Worm (Caenorhabditis elegans): ENCODE data around the gene drr-2.

Gene drr-2

DNA sequence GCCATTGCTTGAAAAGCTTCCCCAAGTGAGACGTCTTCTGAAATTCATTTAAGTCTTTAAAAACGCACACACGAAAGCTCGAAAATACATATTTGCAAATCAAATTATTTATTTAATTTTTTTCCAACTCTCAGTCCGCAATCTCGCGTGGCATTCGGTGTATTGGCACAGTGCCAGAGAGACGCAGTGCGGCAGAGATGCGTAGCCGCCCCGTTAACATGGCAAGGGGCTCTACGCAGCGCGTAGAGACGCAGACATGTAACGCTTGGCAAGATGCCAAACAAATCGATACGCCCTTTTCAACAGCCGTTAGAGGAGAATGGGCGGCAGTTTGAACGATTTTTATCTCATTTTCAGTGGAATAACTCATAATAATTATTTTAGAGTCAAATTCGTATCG lies at the start of gene drr-2, which contains the start of gene set-16:
TSS of gene drr-2 (minus strand) at position 37 of the 400 bp plus-strand sequence.
TSS of gene set-16 (plus strand) at position 383 of the 400 bp plus-strand sequence.
- peak; percentile 42 for TF ChIP-seq unc-62 (GFP tag; optimal IDR thresholded peaks at IDR 0.05)

DNA sequence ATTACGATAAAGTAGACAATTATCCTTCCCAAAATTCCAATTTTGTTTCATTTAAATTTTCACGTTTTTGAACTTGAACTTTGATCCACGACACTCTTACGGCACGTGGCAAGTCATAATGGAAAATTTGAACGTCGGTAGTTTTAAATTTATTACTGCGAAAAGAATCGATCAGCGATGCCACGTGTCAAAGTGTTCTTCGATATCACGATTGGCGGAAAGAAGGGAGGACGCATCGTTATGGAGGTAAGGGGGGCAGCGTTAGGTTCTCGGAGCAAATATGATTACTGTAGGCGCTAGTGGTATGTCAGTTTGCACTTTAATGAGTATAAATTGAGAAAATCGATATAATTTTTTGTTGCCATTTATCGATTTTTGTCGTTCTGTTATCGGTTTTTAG lies 49.2 kb upstream of the drr-2 start, which contains the start of gene cyn-2:
TSS of gene cyn-2 (plus strand) at position 114 of the 400 bp plus-strand sequence.
- no peak for TF ChIP-seq unc-62 (GFP tag; optimal IDR thresholded peaks at IDR 0.05)

DNA sequence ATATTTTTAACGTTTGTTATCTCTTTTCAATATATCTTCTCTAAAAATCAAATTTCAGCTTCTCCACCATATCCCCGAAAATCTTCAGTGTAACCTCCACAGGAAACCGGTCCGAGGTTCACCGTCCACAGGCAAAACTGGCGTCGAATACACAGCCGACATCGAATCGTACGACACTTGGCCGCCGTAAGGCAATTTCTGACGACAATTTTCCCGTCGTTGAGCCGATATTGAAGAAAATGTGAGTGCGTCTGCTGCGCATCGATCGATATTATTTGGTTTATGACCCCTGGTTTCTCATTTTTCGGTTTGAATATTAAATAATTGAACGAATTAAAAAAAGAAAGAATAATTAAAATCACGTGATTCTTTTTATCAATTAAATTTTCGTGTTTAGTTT lies 43.8 kb upstream of the drr-2 start, which contains the start of gene cul-2:
TSS of gene cul-2 (plus strand) at position 59 of the 400 bp plus-strand sequence.
- no peak for TF ChIP-seq unc-62 (GFP tag; optimal IDR thresholded peaks at IDR 0.05)

DNA sequence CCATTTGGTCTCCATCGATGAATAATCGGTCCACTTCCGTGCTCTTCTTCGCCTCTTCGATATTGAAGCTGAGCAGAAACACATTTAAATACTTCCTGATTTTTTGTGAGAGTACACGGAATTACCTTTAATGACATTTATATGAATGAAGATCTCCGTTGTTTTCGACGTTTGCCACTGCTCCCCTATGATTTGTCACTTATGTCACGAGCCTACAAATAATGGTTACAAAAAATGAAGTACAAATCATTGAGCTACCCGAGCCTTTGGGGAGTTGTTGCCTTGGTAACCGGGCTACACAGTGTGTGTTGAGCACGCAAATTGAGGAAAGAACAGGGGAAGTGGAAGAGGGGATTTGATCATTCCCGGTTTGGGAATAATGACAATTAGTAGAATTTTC lies 42.9 kb upstream of the drr-2 start, which contains the start of gene dyf-2:
TSS of gene dyf-2 (minus strand) at position 137 of the 400 bp plus-strand sequence.
- TF ChIP-seq unc-62 (GFP tag; optimal IDR thresholded peaks at IDR 0.05): no peak

DNA sequence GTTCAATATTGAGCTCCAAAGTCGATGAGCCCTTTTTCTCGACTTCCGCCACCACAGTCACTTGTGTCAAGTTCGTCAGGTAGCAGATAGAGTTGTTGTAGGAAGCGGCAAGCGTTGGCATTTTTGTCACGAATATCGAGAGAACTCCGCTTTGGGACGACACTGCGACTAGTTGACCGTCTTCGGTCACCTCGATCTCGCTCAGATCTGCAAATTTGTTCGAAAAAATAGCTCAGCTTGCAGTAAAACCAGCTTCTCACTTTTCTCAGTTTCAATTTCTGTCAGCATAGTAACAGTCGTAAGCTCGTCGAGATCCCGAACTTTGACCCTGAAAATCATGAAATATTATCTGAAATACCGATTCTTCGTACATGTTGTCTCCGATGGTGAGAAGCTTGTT lies 40.9 kb upstream of the drr-2 start:
- no peak for TF ChIP-seq unc-62 (GFP tag; optimal IDR thresholded peaks at IDR 0.05)

DNA sequence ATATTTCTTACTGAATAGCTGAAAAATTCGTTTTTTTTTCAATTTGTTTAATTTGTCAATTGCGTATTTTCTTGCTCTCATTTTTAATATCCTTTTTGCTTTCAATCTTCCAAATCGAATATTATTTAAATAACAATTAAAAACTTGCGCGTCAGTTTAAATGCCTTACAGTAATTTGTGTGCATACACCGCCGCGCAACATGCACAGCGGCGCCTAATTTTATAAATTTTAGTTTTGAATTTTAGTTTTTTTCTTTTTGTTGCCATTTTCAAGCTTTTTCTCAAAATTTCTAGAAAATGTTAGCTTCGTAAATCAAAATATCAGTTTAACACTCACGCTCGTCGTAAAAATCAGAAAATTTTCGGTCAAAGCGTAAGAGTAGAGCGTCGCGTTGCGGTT lies 39.9 kb upstream of the drr-2 start:
- no peak for TF ChIP-seq unc-62 (GFP tag; optimal IDR thresholded peaks at IDR 0.05)

DNA sequence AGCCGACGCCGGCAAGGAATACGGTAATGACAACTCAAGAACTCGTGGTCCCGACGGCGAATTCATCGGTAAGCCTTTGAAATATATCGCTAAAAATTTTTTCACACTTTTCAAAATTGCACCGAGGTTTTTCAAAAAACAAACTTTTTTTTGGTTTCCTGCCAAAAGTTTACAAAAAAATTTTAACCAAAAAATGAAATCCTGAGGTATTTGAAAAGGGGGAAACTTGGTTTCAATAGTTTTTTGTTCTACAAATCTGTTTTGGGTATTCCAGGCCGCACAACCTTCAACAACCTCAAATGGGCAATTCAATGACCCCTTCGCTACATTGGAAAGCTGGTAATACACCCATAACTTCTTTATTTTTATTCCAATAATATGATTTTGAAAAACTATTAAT lies 38.6 kb upstream of the drr-2 start:
- TF ChIP-seq unc-62 (GFP tag; optimal IDR thresholded peaks at IDR 0.05): no peak

DNA sequence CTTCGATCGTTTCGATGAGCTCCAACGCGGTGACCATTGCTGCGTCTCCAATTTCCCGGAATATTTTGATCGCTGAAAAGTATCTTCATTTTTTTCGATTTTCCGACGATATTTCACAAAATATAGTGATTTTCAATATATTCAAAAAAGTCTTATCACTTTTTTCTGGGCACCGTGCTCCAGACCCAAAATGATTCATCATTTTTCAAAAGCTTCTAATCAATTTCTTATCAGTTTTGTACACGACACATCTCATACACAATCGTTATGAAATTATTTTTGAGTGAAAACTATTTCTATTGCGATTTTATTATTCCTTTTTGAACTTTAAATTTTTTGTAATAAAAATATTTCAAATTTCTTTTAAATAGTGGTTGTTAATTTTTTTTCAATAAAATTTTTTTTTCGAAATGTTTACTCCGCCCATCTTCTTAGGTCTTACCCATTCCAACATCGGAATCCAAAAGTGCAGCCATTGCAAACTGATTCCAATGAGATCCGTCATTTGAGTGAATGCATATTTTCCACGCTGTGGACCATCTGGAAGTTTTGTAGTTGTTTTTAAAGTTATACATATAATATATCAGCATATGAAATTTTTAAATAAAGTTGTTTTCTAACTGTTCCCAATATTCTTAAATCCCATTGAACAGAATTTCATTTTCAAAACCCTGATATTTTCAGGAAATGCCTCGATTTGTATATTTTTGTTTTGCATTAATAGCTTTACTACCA lies 35.6 kb upstream of the drr-2 start, which contains the start of gene sid-2:
TSS of gene sid-2 (plus strand) at position 685 of the 735 bp plus-strand sequence.
- no peak for TF ChIP-seq unc-62 (GFP tag; optimal IDR thresholded peaks at IDR 0.05)

DNA sequence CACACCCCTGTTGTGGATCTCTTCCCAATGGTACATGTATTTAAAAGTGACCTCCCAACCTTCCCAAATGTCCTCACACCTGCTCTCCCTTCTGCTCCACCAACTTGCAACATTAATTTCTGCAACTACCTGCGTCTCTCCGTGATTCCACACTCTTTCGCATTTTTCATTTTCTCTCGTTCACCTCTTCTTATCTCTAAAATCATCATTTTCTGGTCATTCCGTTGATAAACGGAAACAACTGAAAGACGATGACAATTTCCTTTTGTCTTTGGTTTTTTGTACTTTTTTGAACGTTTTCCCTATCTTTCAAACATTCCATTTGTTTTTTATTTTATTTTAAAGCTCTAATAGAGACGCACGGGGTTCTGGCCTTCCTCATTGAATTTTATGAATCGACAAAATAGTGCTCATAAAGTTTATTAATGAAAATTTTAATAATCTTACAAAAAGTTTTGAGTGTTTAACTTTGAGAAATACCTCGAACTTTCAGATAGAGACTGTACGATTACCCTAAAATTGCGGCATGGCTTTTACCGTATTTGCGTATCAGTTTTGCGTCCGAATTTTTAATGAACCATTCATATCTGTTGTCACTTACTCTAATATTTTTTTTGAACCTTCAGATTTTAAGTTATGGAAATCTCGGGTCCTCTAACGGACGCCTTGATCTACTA lies 29.4 kb upstream of the drr-2 start, which contains the start of gene aqp-11:
TSS of gene aqp-11 (plus strand) at position 627 of the 677 bp plus-strand sequence.
- no peak for TF ChIP-seq unc-62 (GFP tag; optimal IDR thresholded peaks at IDR 0.05)

DNA sequence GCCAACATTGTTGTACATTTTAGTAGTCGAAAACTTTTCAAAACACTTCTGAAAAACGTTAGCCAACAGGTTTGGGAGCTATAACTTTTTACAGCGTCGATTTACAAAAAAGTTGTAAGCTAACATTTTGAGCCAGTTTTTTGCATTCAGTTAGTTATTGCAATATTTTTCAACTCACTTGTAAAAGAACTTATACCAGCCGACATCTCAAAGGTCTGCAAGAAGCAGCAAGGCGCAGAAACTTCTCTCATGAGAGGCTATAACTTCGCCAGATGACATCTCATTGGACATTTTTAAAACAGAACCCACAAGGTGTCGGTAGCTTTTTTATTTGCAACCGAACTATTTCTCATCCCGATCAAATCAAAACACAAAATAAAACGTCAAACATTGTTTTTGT lies 26.1 kb upstream of the drr-2 start:
- TF ChIP-seq unc-62 (GFP tag; optimal IDR thresholded peaks at IDR 0.05): no peak

DNA sequence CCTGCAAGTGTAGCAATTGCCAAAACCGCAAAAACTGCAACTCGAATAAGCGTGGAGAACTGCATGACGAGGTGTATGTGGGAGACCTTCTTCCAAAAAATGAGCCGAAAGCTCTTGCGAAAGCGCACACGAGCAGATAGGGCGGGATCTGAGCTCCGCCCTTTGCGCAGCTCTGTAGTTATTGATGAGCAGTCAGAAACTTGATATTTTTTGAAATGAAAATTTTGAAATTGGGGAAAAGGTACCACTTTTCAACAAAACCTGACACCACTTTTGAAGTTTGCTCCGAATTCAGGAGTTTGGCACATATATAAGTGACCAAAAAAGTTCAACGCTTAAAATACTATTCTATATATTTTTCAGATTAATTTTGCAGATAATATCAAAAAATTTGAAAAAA lies 24.4 kb upstream of the drr-2 start, which contains the start of gene flp-15:
TSS of gene flp-15 (minus strand) at position 101 of the 400 bp plus-strand sequence.
- TF ChIP-seq unc-62 (GFP tag; optimal IDR thresholded peaks at IDR 0.05): no peak

DNA sequence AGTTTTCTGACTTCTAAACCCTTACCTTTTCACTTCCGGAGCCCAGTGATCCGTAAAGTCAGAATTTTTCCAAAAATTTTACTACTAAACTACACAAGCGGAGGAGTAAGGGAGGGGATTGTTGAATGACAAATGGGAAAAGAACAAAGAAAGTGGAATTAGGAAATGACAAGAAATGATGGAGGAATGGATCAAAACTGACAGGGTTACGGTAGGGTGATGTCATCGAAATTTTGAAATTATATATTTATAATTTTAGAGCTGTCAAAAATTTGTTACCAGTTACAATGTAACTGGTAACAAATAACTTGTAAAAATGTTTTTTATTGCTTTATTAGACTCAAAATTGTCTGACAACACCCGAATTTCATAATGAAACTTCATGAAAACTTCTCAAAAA lies 23.0 kb upstream of the drr-2 start:
- TF ChIP-seq unc-62 (GFP tag; optimal IDR thresholded peaks at IDR 0.05): no peak

DNA sequence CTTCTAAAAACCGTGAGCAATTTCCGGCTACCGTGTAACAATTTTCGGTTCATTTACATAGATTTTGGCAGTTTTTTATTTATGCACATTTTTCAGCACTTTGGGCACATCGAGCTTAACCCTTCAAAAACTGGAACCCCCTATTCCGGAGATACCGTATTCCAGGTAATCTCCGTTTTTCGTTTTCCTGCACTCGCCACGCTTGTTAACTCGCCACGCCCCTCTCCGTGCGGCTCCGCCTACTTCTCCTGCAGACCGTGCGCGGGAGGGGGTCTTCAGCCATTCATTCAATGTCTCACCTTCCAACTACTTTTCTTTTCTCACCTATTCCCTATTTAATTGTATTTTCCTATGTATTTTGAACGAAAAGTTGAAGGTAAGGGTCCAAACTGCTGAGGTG lies 16.8 kb upstream of the drr-2 start:
- TF ChIP-seq unc-62 (GFP tag; optimal IDR thresholded peaks at IDR 0.05): no peak

DNA sequence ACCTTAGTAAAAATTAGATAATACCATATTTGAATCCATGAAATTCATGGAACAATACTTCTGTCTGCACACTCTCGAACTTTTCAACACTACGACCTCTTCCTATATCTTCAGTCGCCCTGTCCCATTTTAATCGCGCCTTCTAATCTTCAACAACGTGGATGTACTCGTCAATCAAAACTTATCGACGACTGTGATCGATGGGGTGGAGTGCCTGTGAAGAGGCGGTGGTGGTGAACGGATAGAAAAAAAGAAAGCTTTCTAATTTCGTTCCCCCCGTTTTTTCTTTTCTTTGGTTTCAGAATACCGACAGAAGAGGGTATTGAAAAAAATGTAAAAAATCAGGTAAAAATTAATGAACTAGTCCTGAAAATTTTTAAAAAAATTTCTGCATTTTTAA lies 15.7 kb upstream of the drr-2 start:
- no peak for TF ChIP-seq unc-62 (GFP tag; optimal IDR thresholded peaks at IDR 0.05)

DNA sequence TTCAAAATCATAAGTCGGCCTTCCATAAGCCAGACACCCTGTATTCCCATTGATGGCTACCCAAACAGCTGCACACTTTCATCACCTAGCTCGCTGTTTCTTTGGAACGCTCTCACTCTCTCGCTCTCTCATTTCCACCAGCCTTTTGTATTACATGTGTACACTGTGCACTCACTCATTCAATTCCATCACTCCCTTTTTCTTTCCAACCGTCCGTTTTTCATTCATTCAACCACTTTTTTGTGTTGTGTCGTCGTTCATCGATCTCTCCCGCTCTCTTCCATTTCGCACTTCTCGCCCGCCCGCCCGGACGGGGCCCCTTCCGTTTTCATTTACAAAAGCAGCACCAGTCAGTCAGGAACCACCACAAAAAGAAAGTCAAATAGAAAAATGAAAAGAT lies 14.6 kb upstream of the drr-2 start:
- no peak for TF ChIP-seq unc-62 (GFP tag; optimal IDR thresholded peaks at IDR 0.05)

DNA sequence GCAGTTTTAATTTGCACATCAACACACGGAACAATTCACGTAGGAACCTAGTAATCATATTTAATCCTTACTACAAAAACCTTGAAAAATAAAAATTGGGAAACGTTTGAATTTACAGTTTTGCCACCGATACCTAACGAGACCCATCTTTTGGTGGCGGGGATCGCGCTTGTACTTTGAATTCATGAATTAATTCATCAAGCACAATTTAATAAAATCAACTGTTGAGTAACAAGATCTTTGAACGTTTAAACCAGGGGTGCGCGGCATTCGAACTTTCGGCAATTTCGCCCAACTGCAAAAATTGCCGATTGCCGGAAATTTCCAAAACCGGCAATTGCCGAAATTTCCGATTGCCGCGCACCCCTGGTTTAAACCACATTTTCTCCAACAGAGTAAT lies 13.3 kb upstream of the drr-2 start:
- no peak for TF ChIP-seq unc-62 (GFP tag; optimal IDR thresholded peaks at IDR 0.05)

DNA sequence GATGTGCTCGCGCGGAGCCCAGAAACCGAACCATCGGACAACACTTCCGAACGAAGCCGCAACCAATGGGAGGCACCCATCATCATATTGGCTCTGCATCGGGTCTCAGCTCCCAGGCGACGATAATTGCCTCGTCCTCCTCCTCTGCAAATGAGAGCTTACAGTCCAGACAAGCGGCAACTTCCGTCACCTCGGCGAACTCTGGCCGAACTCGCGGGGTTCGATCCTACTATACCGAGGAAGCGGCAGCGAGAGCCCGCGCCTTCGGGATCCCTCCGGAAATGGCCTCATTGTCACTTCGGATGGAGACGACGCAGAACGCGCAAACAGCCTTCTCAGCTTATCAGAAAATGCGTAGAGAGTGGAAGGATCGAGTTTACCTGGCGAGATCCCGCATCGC lies 11.6 kb upstream of the drr-2 start:
- TF ChIP-seq unc-62 (GFP tag; optimal IDR thresholded peaks at IDR 0.05): no peak
